Worm (Caenorhabditis elegans): ENCODE measurements around the gene tomm-20.

DNA sequence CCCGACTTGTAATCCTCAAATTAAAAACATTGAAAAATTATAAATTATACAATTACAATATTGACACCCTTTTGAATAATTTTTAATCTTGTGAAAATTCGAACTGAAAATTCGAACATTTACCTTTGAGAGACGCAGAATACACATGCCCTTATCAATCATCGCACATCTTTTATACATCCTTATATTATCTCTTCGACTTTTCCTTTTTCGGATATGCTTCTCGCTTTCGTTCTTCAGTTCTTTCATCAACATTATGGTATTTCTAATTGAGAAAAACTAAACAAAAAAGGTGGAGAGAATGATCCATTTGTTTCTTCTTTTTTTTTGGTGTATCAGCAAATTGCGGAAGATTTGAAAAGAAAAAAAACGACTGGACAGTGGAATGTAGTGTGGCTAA, 6.1 kb upstream of the tomm-20 start:
- TF ChIP-seq unc-39 (tag; optimal IDR thresholded peaks at IDR 0.05) (no peak), zip-8 (tag; optimal IDR thresholded peaks at IDR 0.05) (no peak), M03D4.4 (tag; optimal IDR thresholded peaks at IDR 0.05) (no peak), lsy-2 (tag; optimal IDR thresholded peaks at IDR 0.05) (no peak), ham-2 (GFP tag; optimal IDR thresholded peaks at IDR 0.05) (no peak), mep-1 (tag; optimal IDR thresholded peaks at IDR 0.05) (no peak), ces-1 (GFP tag; optimal IDR thresholded peaks at IDR 0.05) (no peak), ztf-11 (tag; optimal IDR thresholded peaks at IDR 0.05) (no peak), ceh-83 (GFP tag; optimal IDR thresholded peaks at IDR 0.05) (no peak), nhr-237 (tag; optimal IDR thresholded peaks at IDR 0.05) (no peak)

Measured in whole organism, mixed stage, embryonic.